In genomic region chr3R:13958582-13958981, dm6 we compare ENCODE assay signal across 1 fruit fly cellular context.
TF ChIP-seq lines count a peak whose summit lies in the region.

Gene Ipp, plus strand, starts transcription at chr3R:13958789.

TF ChIP-seq in whole organism, embryonic, 481 proteins besides CTCF, POLR2A, EP300 and RAD21 (continued from another document):
- TF ChIP-seq Sry-δ (GFP tag; optimal IDR thresholded peaks at IDR 0.05; lab: Kevin White, UChicago), result peak; percentile 3
- TF ChIP-seq CG2678 (tag; optimal IDR thresholded peaks at IDR 0.05; lab: Kevin White, UChicago), result no peak
- peak; percentile 47; the same call in 1 of the 2 replicates for TF ChIP-seq unc-4 (GFP tag; IDR thresholded peaks at IDR 0.05; lab: Robert Waterston, UW; ENCODE audit: partially characterized antibody)
- peak; percentile 66 for TF ChIP-seq MBD-R2 (GFP tag; IDR thresholded peaks at IDR 0.05; lab: Robert Waterston, UW)
- TF ChIP-seq E2f2 (GFP tag; IDR thresholded peaks at IDR 0.05; lab: Robert Waterston, UW), result peak; percentile 94
- peak; percentile 12 for TF ChIP-seq CG12659 (GFP tag; optimal IDR thresholded peaks at IDR 0.05; lab: Kevin White, UChicago)
- TF ChIP-seq CG10267 (tag; optimal IDR thresholded peaks at IDR 0.05; lab: Kevin White, UChicago), result peak; percentile 18
- TF ChIP-seq Atf6 (GFP tag; IDR thresholded peaks at IDR 0.05; lab: Robert Waterston, UW), result no peak
- TF ChIP-seq gsb-n (tag; optimal IDR thresholded peaks at IDR 0.05; lab: Kevin White, UChicago), result peak; percentile 2
- TF ChIP-seq CG3995 (GFP tag; optimal IDR thresholded peaks at IDR 0.05; lab: Kevin White, UChicago), result peak; percentile 78
- peak; percentile 49 for TF ChIP-seq CG17186 (GFP tag; optimal IDR thresholded peaks at IDR 0.05; lab: Kevin White, UChicago)
- peak; percentile 1 for TF ChIP-seq CG18011 (GFP tag; optimal IDR thresholded peaks at IDR 0.05; lab: Kevin White, UChicago)
- peak; percentile 42 for TF ChIP-seq CG13287 (GFP tag; IDR thresholded peaks at IDR 0.05; lab: Robert Waterston, UW; ENCODE audit: partially characterized antibody)
- TF ChIP-seq Dp (GFP tag; optimal IDR thresholded peaks at IDR 0.05; lab: Kevin White, UChicago), result peak; percentile 85
- no peak for TF ChIP-seq ssp (GFP tag; IDR thresholded peaks at IDR 0.05; lab: Robert Waterston, UW)
- TF ChIP-seq Stat92E (GFP tag; optimal IDR thresholded peaks at IDR 0.05; lab: Kevin White, UChicago), result peak in 1 of 3 experiments; percentile 21
- no peak for TF ChIP-seq HLH3B (GFP tag; IDR thresholded peaks at IDR 0.05; lab: Robert Waterston, UW)
- no peak for TF ChIP-seq CG6765 (GFP tag; optimal IDR thresholded peaks at IDR 0.05; lab: Kevin White, UChicago)
- TF ChIP-seq scrt (GFP tag; optimal IDR thresholded peaks at IDR 0.05; lab: Kevin White, UChicago), result no peak
- peak; percentile 42 for TF ChIP-seq YL-1 (GFP tag; optimal IDR thresholded peaks at IDR 0.05; lab: Kevin White, UChicago)
- TF ChIP-seq CG14710 (tag; optimal IDR thresholded peaks at IDR 0.05; lab: Kevin White, UChicago), result peak; percentile 34
- peak; percentile 58 for TF ChIP-seq stwl (tag; optimal IDR thresholded peaks at IDR 0.05; lab: Kevin White, UChicago)
- no peak for TF ChIP-seq bsh (GFP tag; optimal IDR thresholded peaks at IDR 0.05; lab: Kevin White, UChicago)
